Worm (Caenorhabditis elegans): ENCODE results near the gene spp-18.

Gene spp-18

DNA sequence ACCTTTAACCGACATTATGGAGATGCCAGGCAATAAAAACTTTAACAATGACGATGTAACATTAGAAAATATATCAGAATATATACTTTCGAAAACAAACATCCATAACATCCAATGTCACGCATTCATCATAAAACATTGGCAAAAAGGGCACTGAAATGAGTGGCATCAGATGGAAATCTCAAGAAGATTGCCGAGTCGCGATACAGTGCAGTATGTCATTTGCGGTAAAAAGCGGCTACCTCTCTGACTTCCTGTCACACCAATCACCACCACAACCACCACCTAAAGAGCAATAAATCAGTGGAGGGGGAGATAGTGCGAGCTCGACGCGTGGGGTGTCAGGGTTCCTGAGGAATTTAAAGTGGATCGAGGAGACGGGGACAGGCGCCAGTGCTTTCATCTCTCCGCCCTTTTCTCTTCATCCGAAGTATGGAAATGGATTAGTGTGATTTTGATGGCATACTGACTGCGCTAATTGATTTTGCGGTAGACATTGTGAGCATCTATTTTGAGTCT, 19.6 kb downstream of the spp-18 start:
- TF ChIP-seq F13C5.2 (tag; optimal IDR thresholded peaks at IDR 0.05) (no peak), ceh-13 (GFP tag; optimal IDR thresholded peaks at IDR 0.05) (no peak), pes-1 (GFP tag; IDR thresholded peaks at IDR 0.05) (no peak), tbx-37 (GFP tag; conservative IDR thresholded peaks at IDR 0.05) (no peak)

DNA sequence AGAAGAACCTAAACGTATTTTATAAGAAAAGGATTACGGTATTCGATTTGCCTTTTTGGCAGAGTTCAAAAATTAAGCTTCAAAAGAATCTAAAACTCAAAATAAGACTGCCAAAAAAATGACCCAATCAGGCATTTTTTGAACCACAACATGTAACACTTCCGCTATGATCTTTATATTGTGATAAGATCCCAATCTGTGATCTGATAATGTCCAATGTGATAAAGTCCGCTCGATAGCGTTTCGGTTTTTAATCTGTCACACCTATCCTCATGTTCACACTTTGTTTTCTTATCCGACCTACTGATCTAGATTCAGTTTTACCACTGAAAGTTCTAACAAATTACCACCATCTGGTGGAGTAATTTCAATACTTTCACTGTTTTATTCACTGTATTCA, 20.5 kb downstream of the spp-18 start:
- no peak for TF ChIP-seq hnd-1 (tag; optimal IDR thresholded peaks at IDR 0.05)
- no peak for TF ChIP-seq ama-1 (optimal IDR thresholded peaks at IDR 0.05)
- no peak for TF ChIP-seq hmbx-1 (tag; optimal IDR thresholded peaks at IDR 0.05)
- TF ChIP-seq pes-1 (GFP tag; IDR thresholded peaks at IDR 0.05): no peak
- no peak for TF ChIP-seq flt-1 (GFP tag; IDR thresholded peaks at IDR 0.05)
- no peak for TF ChIP-seq tra-4 (tag; optimal IDR thresholded peaks at IDR 0.05)
- no peak for TF ChIP-seq ceh-36 (tag; optimal IDR thresholded peaks at IDR 0.05)
- no peak for TF ChIP-seq F13C5.2 (tag; optimal IDR thresholded peaks at IDR 0.05)

DNA sequence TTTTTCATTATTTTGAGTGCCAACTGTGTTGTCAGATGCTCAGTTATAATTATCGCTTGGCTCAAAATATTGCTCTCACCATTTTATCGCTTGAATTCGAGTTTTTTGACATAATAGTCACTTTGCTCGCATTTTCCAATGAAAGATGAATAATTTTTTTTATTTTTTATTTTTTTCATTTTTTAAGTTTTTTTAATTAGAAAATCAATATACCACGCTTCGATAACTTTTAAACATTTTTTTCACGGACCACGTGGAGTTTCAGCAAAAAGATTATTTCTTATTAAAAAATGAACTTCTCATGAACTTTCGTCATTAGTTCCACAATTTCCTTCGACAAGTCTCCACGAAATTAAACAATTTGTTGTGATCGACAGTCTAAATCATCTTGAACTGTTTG, 21.2 kb downstream of the spp-18 start, which contains the start of gene elt-1:
Gene elt-1 (plus strand): TSS at position 301 of the 400 bp plus-strand sequence.
- no peak for TF ChIP-seq scrt-1 (GFP tag; IDR thresholded peaks at IDR 0.05)
- no peak for TF ChIP-seq tbx-11 (GFP tag; IDR thresholded peaks at IDR 0.05)
- TF ChIP-seq tra-4 (tag; optimal IDR thresholded peaks at IDR 0.05): no peak

DNA sequence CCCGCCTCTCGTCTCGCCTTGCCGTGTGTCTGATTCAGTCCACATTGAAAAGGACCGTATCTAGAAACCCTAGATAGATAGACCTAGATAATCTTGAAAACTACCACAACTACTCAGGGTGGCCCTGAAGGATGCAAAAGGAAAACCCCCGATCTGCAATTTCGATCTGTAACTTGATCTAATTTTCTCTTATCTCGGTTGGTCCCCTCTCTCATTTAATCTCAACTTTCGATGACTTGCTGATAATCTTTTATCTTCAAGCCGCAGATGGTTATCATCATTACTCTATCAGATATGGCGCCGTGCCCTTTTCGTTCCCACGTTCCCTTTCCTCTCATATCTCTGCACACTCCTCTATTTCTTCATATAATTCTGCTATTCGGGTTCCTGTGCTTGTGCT, 22.0 kb downstream of the spp-18 start:
- TF ChIP-seq hmg-4 (GFP tag; optimal IDR thresholded peaks at IDR 0.05): no peak
- TF ChIP-seq pes-1 (GFP tag; IDR thresholded peaks at IDR 0.05): no peak
- no peak for TF ChIP-seq tbx-11 (GFP tag; IDR thresholded peaks at IDR 0.05)
- no peak for TF ChIP-seq tra-4 (tag; optimal IDR thresholded peaks at IDR 0.05)
- no peak for TF ChIP-seq flt-1 (GFP tag; IDR thresholded peaks at IDR 0.05)
- no peak for TF ChIP-seq F13C5.2 (tag; optimal IDR thresholded peaks at IDR 0.05)

DNA sequence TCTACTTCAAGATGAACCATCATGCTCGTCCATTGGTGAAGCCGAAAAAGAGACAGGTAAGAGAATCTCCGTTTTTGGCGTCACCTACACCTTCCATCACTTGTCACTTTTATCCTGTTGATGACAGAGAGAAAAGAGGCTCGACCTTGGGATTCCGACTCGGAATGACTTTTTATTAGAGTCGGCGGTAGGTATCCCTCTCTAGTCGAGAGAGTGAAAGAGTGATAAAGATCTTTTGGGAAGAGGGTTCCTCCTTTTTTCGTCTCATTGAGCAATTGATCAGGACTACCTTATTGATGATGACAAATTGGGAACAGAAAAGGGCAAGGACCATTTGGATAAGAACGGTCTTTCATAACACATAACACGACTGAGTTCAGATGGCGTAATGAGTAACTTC, 23.8 kb downstream of the spp-18 start:
- no peak for TF ChIP-seq tbx-37 (GFP tag; conservative IDR thresholded peaks at IDR 0.05)
- no peak for TF ChIP-seq hmg-4 (GFP tag; optimal IDR thresholded peaks at IDR 0.05)
- TF ChIP-seq tra-4 (tag; optimal IDR thresholded peaks at IDR 0.05): no peak

DNA sequence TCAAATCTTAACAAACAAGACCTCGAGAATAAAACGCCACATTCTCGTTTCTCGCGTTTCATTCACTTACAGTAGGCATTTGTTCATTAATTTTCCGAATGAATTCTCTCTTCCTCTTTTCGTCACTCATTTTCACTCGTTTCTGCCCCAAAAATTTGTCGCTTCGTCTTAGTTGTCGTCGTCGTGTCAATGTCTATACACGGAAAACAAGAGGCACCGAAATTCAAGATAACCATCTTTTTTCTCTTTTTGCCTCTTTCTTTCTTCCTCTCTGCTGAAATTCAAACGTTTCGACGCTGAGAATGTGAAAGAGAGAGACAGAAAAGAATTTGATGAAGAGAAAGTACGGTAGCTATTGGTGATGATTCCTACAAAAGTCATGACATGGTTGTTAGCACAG, 24.5 kb downstream of the spp-18 start:
- TF ChIP-seq F13C5.2 (tag; optimal IDR thresholded peaks at IDR 0.05): no peak
- TF ChIP-seq hmg-4 (GFP tag; optimal IDR thresholded peaks at IDR 0.05): no peak
- TF ChIP-seq tbx-11 (GFP tag; IDR thresholded peaks at IDR 0.05): no peak
- no peak for TF ChIP-seq B0310.2 (tag; optimal IDR thresholded peaks at IDR 0.05)
- no peak for TF ChIP-seq hnd-1 (tag; optimal IDR thresholded peaks at IDR 0.05)
- TF ChIP-seq ceh-36 (tag; optimal IDR thresholded peaks at IDR 0.05): no peak
- TF ChIP-seq tbx-37 (GFP tag; conservative IDR thresholded peaks at IDR 0.05): no peak

DNA sequence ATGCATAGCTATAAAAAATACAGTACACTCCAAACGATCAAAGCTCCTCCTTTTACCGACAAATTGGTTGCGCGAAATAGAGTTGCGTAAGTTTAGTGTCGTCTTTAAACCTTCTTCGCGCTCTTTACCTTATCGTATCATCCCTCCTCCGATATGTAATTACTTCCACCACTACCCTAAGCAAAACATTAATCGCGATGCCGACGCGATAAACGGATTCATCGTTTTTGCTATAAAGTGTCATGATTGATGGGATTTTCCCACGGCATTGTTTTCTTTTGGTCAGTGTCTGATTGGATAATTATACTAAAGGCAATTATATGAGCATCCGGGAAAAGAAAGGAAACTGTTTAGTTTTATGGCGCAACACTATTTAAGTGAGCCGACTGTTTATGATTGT, 25.3 kb downstream of the spp-18 start:
- no peak for TF ChIP-seq F13C5.2 (tag; optimal IDR thresholded peaks at IDR 0.05)
- TF ChIP-seq ama-1 (optimal IDR thresholded peaks at IDR 0.05): no peak
- TF ChIP-seq hnd-1 (tag; optimal IDR thresholded peaks at IDR 0.05): no peak
- TF ChIP-seq ets-7 (tag; optimal IDR thresholded peaks at IDR 0.05): no peak
- no peak for TF ChIP-seq aly-1 (tag; optimal IDR thresholded peaks at IDR 0.05)
- TF ChIP-seq B0310.2 (tag; optimal IDR thresholded peaks at IDR 0.05): no peak
- TF ChIP-seq pes-1 (GFP tag; IDR thresholded peaks at IDR 0.05): no peak
- TF ChIP-seq tra-4 (tag; optimal IDR thresholded peaks at IDR 0.05): no peak
- TF ChIP-seq sea-1 (GFP tag; conservative IDR thresholded peaks at IDR 0.05): no peak
- TF ChIP-seq hmg-4 (GFP tag; optimal IDR thresholded peaks at IDR 0.05): no peak

DNA sequence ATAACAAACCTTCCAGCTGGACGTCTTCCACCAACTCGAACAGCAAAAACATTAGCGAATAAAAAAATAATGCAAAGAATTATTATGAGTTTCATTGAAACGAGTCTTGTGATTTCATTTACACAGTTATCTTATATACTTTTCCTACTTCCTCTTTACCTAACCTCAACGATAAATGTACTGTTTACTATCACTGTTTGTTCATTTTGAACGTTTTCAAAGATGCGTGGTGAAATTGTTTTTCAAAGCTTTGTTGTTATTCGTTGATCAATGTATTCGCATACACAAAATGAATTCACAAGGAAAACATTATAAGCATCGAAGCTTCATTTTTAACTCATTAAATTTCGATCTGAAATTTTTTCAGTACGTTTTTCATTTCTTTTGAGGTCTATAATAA, 28.8 kb downstream of the spp-18 start, which contains the start of gene W09C2.7:
Gene W09C2.7 (minus strand): TSS at position 101 of the 400 bp plus-strand sequence.
- TF ChIP-seq tra-4 (tag; optimal IDR thresholded peaks at IDR 0.05): no peak
- no peak for TF ChIP-seq ama-1 (optimal IDR thresholded peaks at IDR 0.05)
- no peak for TF ChIP-seq F13C5.2 (tag; optimal IDR thresholded peaks at IDR 0.05)
- TF ChIP-seq B0310.2 (tag; optimal IDR thresholded peaks at IDR 0.05): no peak
- TF ChIP-seq scrt-1 (GFP tag; IDR thresholded peaks at IDR 0.05): no peak
- no peak for TF ChIP-seq hnd-1 (tag; optimal IDR thresholded peaks at IDR 0.05)
- TF ChIP-seq sea-1 (GFP tag; conservative IDR thresholded peaks at IDR 0.05): no peak
- no peak for TF ChIP-seq ceh-36 (tag; optimal IDR thresholded peaks at IDR 0.05)
- no peak for TF ChIP-seq pes-1 (GFP tag; IDR thresholded peaks at IDR 0.05)
- no peak for TF ChIP-seq ceh-13 (GFP tag; optimal IDR thresholded peaks at IDR 0.05)
- no peak for TF ChIP-seq tbx-11 (GFP tag; IDR thresholded peaks at IDR 0.05)
- TF ChIP-seq aly-1 (tag; optimal IDR thresholded peaks at IDR 0.05): no peak
- TF ChIP-seq tbx-37 (GFP tag; conservative IDR thresholded peaks at IDR 0.05): no peak

DNA sequence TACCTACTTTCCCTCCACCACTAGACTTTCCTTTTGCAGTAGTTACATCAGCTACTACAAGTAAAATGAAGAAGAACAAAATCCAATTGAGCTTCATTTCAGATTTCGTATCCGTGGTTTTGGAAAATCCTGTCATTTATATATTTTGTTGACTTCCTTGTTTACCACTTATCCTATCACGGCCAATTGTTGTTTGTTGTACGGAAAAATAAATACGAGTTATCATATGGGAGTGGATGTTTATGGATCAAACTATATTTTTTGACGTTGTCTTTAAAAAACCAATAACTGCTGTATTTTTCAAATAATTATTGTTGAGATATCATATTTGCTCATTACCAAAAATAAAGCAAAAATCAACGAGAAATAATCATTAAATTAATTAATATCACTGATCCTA, 29.8 kb downstream of the spp-18 start, which contains the start of gene W09C2.9:
Gene W09C2.9 (minus strand): TSS at position 101 of the 400 bp plus-strand sequence.
- no peak for TF ChIP-seq ceh-13 (GFP tag; optimal IDR thresholded peaks at IDR 0.05)
- TF ChIP-seq B0310.2 (tag; optimal IDR thresholded peaks at IDR 0.05): no peak
- no peak for TF ChIP-seq ama-1 (optimal IDR thresholded peaks at IDR 0.05)
- no peak for TF ChIP-seq scrt-1 (GFP tag; IDR thresholded peaks at IDR 0.05)
- no peak for TF ChIP-seq hnd-1 (tag; optimal IDR thresholded peaks at IDR 0.05)

Measured in whole organism, early embryonic.